Worm (Caenorhabditis elegans) whole organism, L4 larva: ENCODE data around the gene cyp-33D1.

Source experiments
- F10B5.3 ChIP-seq: sonication (generic microtip); optimal IDR thresholded peaks from 2 replicates; lab custom pipeline; 2016; ENCODE audit warnings: mild to moderate bottlenecking, missing genetic modification characterization, missing compliant biosample characterization
- F26F4.8 ChIP-seq: fragments of 200-800 bp; sonication (Bioruptor generic); conservative IDR thresholded peaks from 2 replicates; pipeline ENCODE4 v1.3.6; 2022; ENCODE audit warnings: missing genetic modification characterization, missing compliant biosample characterization
- F37D6.2 ChIP-seq: sonication (generic microtip); optimal IDR thresholded peaks from 2 replicates; lab custom pipeline; 2016; ENCODE audit warnings: mild to moderate bottlenecking, missing genetic modification characterization, missing compliant biosample characterization
- F44E2.7 ChIP-seq: fragments of 200-800 bp; sonication (Bioruptor generic); IDR thresholded peaks from 2 replicates; pipeline ENCODE4 v2.1.2; 2022; ENCODE audit warnings: missing genetic modification characterization, missing compliant biosample characterization
- F49E8.2 ChIP-seq: sonication (generic microtip); optimal IDR thresholded peaks from 2 replicates; lab custom pipeline; 2016; ENCODE audit warnings: missing compliant biosample characterization, mild to moderate bottlenecking, missing genetic modification characterization, borderline replicate concordance
- T20F7.1 ChIP-seq: fragments of 200-800 bp; sonication (Bioruptor generic); optimal IDR thresholded peaks from 2 replicates; lab custom pipeline; 2018; ENCODE audit warnings: mild to moderate bottlenecking, missing genetic modification characterization, missing compliant biosample characterization
- Y5F2A.4 ChIP-seq: fragments of 200-800 bp; sonication (Bioruptor generic); optimal IDR thresholded peaks from 2 replicates; lab custom pipeline; 2018; ENCODE audit warnings: mild to moderate bottlenecking, missing genetic modification characterization, missing compliant biosample characterization
- ZK546.5 ChIP-seq, 2 experiments: sonication (generic microtip); optimal IDR thresholded peaks; 2 replicates each; lab custom pipeline; 2017; ENCODE audit warnings: missing biosample characterization in 2 of 2, missing genetic modification characterization in 2 of 2
- aha-1 ChIP-seq: fragments of 150-350 bp; peaks from one replicate; lab custom pipeline; 2014; ENCODE audit warnings: missing biosample characterization, missing genetic modification characterization
- ceh-32 ChIP-seq: sonication (generic microtip); optimal IDR thresholded peaks from 2 replicates; lab custom pipeline; 2016; ENCODE audit warnings: mild to moderate bottlenecking, missing genetic modification characterization, missing compliant biosample characterization; ENCODE audit not compliant: poor library complexity
- ces-1 ChIP-seq: fragments of 150-350 bp; sonication (generic microtip); optimal IDR thresholded peaks from 4 replicates; lab custom pipeline; 2014; ENCODE audit warnings: missing biosample characterization, missing genetic modification reagents, missing genetic modification characterization
- cey-2 ChIP-seq: sonication (generic microtip); optimal IDR thresholded peaks from 3 replicates; lab custom pipeline; 2017; ENCODE audit warnings: missing genetic modification characterization, mild to moderate bottlenecking, missing compliant biosample characterization, antibody characterized with exemption, borderline replicate concordance; ENCODE audit not compliant: insufficient read depth
- daf-16 ChIP-seq, 3 experiments: sonication (generic microtip); optimal IDR thresholded peaks; 2 replicates each; lab custom pipeline; 2016 to 2017; ENCODE audit warnings: missing genetic modification characterization in 3 of 3, missing genetic modification reagents in 3 of 3, mild to moderate bottlenecking in 2 of 3, missing compliant biosample characterization in 2 of 3, missing biosample characterization in 1 of 3, moderate library complexity in 1 of 3
- dmd-6 ChIP-seq: fragments of 200-800 bp; sonication (Bioruptor generic); IDR thresholded peaks from 2 replicates; pipeline ENCODE4 v1.3.6; 2022; ENCODE audit warnings: missing genetic modification reagents, missing genetic modification characterization, missing compliant biosample characterization
- dmd-9 ChIP-seq: fragments of 200-800 bp; sonication (Bioruptor generic); IDR thresholded peaks from 2 replicates; pipeline ENCODE4 v1.3.6; 2022; ENCODE audit warnings: missing genetic modification reagents, missing genetic modification characterization, missing compliant biosample characterization
- egl-43 ChIP-seq: fragments of 200-800 bp; sonication (Bioruptor generic); IDR thresholded peaks from 2 replicates; pipeline ENCODE4 v1.3.6; 2022; ENCODE audit warnings: missing genetic modification reagents, missing genetic modification characterization, missing compliant biosample characterization
- fos-1 ChIP-seq: fragments of 150-350 bp; optimal IDR thresholded peaks from 2 replicates; lab custom pipeline; 2014; ENCODE audit warnings: missing biosample characterization, missing genetic modification characterization
- gei-8 ChIP-seq: fragments of 200-800 bp; sonication (Bioruptor generic); optimal IDR thresholded peaks from 2 replicates; lab custom pipeline; 2018; ENCODE audit warnings: mild to moderate bottlenecking, missing genetic modification characterization, missing compliant biosample characterization
- hif-1 ChIP-seq, 2 experiments: sonication (generic microtip); optimal IDR thresholded peaks; 2 replicates each; lab custom pipeline; 2016 to 2017; ENCODE audit warnings: missing compliant biosample characterization in 2 of 2, missing genetic modification characterization in 2 of 2, missing genetic modification reagents in 2 of 2, missing genotype in 2 of 2, mild to moderate bottlenecking in 1 of 2
- hlh-11 ChIP-seq: fragments of 200-800 bp; sonication (Bioruptor generic); optimal IDR thresholded peaks from 2 replicates; lab custom pipeline; 2018; ENCODE audit warnings: mild to moderate bottlenecking, missing genetic modification characterization, missing compliant biosample characterization
- lin-1 ChIP-seq: fragments of 200-800 bp; sonication (Bioruptor generic); IDR thresholded peaks from 2 replicates; pipeline ENCODE4 v1.3.6; 2022; ENCODE audit warnings: missing genetic modification reagents, missing genetic modification characterization, missing compliant biosample characterization
- lsy-2 ChIP-seq, 2 experiments: fragments of 150-350 bp in 1 of 2; sonication (generic microtip) in 1 of 2; optimal IDR thresholded peaks; 2 replicates each; lab custom pipeline; 2014 to 2017; ENCODE audit warnings: missing biosample characterization in 2 of 2, missing genetic modification characterization in 2 of 2
- mxl-3 ChIP-seq: fragments of 200-800 bp; sonication (Bioruptor generic); optimal IDR thresholded peaks from 2 replicates; lab custom pipeline; 2018; ENCODE audit warnings: mild to moderate bottlenecking, missing genetic modification characterization, missing compliant biosample characterization
- nhr-102 ChIP-seq: sonication (generic microtip); optimal IDR thresholded peaks from 2 replicates; lab custom pipeline; 2016; ENCODE audit warnings: mild to moderate bottlenecking, missing genetic modification characterization, moderate library complexity, missing compliant biosample characterization
- nhr-11 ChIP-seq: fragments of 150-350 bp; optimal IDR thresholded peaks from 2 replicates; lab custom pipeline; 2014; ENCODE audit warnings: missing biosample characterization, missing genetic modification characterization
- nhr-111 ChIP-seq: fragments of 200-800 bp; sonication (Bioruptor generic); optimal IDR thresholded peaks from 2 replicates; lab custom pipeline; 2018; ENCODE audit warnings: mild to moderate bottlenecking, missing genetic modification characterization, missing compliant biosample characterization
- nhr-25 ChIP-seq: sonication (generic microtip); optimal IDR thresholded peaks from 2 replicates; lab custom pipeline; 2017; ENCODE audit warnings: missing genetic modification characterization, mild to moderate bottlenecking, missing compliant biosample characterization, antibody characterized with exemption, moderate library complexity, borderline replicate concordance; ENCODE audit not compliant: insufficient read depth
- nhr-28 ChIP-seq: fragments of 150-350 bp; optimal IDR thresholded peaks from 2 replicates; lab custom pipeline; 2014; ENCODE audit warnings: missing biosample characterization, missing genetic modification characterization
- nhr-77 ChIP-seq: fragments of 150-350 bp; optimal IDR thresholded peaks from 2 replicates; lab custom pipeline; 2014; ENCODE audit warnings: missing biosample characterization, missing genetic modification characterization
- pha-4 ChIP-seq, 2 experiments: fragments of 150-350 bp in 1 of 2; fragments of 200-800 bp in 1 of 2; sonication (Bioruptor generic) in 1 of 2; IDR thresholded peaks in 1 of 2; optimal IDR thresholded peaks in 1 of 2; 2 replicates each; pipeline versions ENCODE4 v1.3.6 to Lab custom; 2014 to 2022; ENCODE audit warnings: missing genetic modification characterization in 2 of 2, missing genetic modification reagents in 2 of 2, missing biosample characterization in 1 of 2, missing compliant biosample characterization in 1 of 2
- pqm-1 ChIP-seq: sonication (generic microtip); optimal IDR thresholded peaks from 2 replicates; lab custom pipeline; 2017; ENCODE audit warnings: missing biosample characterization, missing genetic modification characterization
- rbr-2 ChIP-seq: sonication (generic microtip); optimal IDR thresholded peaks from 2 replicates; lab custom pipeline; 2016; ENCODE audit warnings: missing genotype, missing genetic modification characterization, missing compliant biosample characterization
- saeg-2 ChIP-seq: fragments of 200-800 bp; sonication (Bioruptor generic); IDR thresholded peaks from 2 replicates; pipeline ENCODE4 v1.3.6; 2022; ENCODE audit warnings: missing genetic modification reagents, missing genetic modification characterization, missing compliant biosample characterization
- set-16 ChIP-seq: fragments of 200-800 bp; sonication (Bioruptor generic); IDR thresholded peaks from 2 replicates; pipeline ENCODE4 v1.3.6; 2022; ENCODE audit warnings: missing genetic modification reagents, missing genetic modification characterization, missing compliant biosample characterization
- snpc-4 ChIP-seq: fragments of 150-350 bp; optimal IDR thresholded peaks from 2 replicates; lab custom pipeline; 2014; ENCODE audit warnings: missing biosample characterization, missing genetic modification characterization
- zag-1 ChIP-seq: fragments of 150-350 bp; optimal IDR thresholded peaks from 2 replicates; lab custom pipeline; 2014; ENCODE audit warnings: missing biosample characterization, missing genetic modification characterization
- zfp-3 ChIP-seq: fragments of 200-800 bp; sonication (Bioruptor generic); conservative IDR thresholded peaks from 2 replicates; pipeline ENCODE4 v1.3.6; 2022; ENCODE audit warnings: missing genetic modification reagents, missing genetic modification characterization, missing compliant biosample characterization
- zip-11 ChIP-seq: fragments of 200-800 bp; sonication (Bioruptor generic); IDR thresholded peaks from 2 replicates; pipeline ENCODE4 v1.3.6; 2022; ENCODE audit warnings: missing genetic modification characterization, missing compliant biosample characterization
- zip-2 ChIP-seq: fragments of 150-350 bp; optimal IDR thresholded peaks from 2 replicates; lab custom pipeline; 2014; ENCODE audit warnings: missing biosample characterization, missing genetic modification characterization
- ztf-7 ChIP-seq: fragments of 150-350 bp; optimal IDR thresholded peaks from 2 replicates; lab custom pipeline; 2014; ENCODE audit warnings: missing biosample characterization, missing genetic modification characterization

The cyp-33D1 gene

ce11 chrV:16162124-16162735, 13.4 kb downstream of the cyp-33D1 start, which contains the start of the genes str-109 and F10A3.11:
TSS of gene str-109 (minus strand) at chrV:16162224.
TSS of gene F10A3.11 (plus strand) at chrV:16162685.
- TF ChIP-seq T20F7.1, result no peak

ce11 chrV:16160087-16160486, 15.6 kb downstream of the cyp-33D1 start:
- TF ChIP-seq F44E2.7 (GFP tag; lab: Robert Waterston, UW), result no peak
- TF ChIP-seq ces-1, result no peak
- TF ChIP-seq dmd-6 (GFP tag; lab: Robert Waterston, UW), result no peak
- TF ChIP-seq nhr-77 (tag; lab: Kevin White, UChicago), result peak; percentile 47
- no peak for TF ChIP-seq nhr-25
- TF ChIP-seq zip-2, result peak; percentile 90
- no peak for TF ChIP-seq fos-1 (tag; lab: Kevin White, UChicago)
- TF ChIP-seq hif-1 (tag; optimal IDR thresholded peaks at IDR 0.05; lab: Kevin White, UChicago), result no peak
- TF ChIP-seq pha-4 (GFP tag; IDR thresholded peaks at IDR 0.05; lab: Robert Waterston, UW), result no peak
- TF ChIP-seq pha-4 (tag; optimal IDR thresholded peaks at IDR 0.05; lab: Kevin White, UChicago), result peak; percentile 19
- no peak for TF ChIP-seq F10B5.3 (tag; lab: Kevin White, UChicago)
- TF ChIP-seq nhr-102 (tag; lab: Kevin White, UChicago), result no peak
- no peak for TF ChIP-seq mxl-3 (GFP tag; lab: Kevin White, UChicago)
- no peak for TF ChIP-seq lsy-2 (tag; optimal IDR thresholded peaks at IDR 0.05; lab: Kevin White, UChicago)
- peak; percentile 30 for TF ChIP-seq ztf-7
- no peak for TF ChIP-seq rbr-2 (tag; lab: Kevin White, UChicago)
- TF ChIP-seq snpc-4 (tag; lab: Kevin White, UChicago), result no peak
- TF ChIP-seq zip-11 (GFP tag; lab: Robert Waterston, UW), result no peak
- TF ChIP-seq set-16 (GFP tag; lab: Robert Waterston, UW), result no peak
- TF ChIP-seq nhr-28 (tag; lab: Kevin White, UChicago), result peak; percentile 37
- no peak for TF ChIP-seq F26F4.8 (GFP tag; lab: Robert Waterston, UW)
- no peak for TF ChIP-seq F49E8.2 (tag; lab: Kevin White, UChicago)
- no peak for TF ChIP-seq egl-43 (GFP tag; lab: Robert Waterston, UW)
- no peak for TF ChIP-seq nhr-111 (GFP tag; lab: Kevin White, UChicago)
- peak; percentile 22 for TF ChIP-seq pqm-1 (tag; lab: Kevin White, UChicago)
- TF ChIP-seq zag-1 (tag; lab: Kevin White, UChicago), result no peak
- no peak for TF ChIP-seq nhr-11 (tag; lab: Kevin White, UChicago)
- TF ChIP-seq daf-16 (GFP tag; optimal IDR thresholded peaks at IDR 0.05; lab: Kevin White, UChicago), result no peak
- TF ChIP-seq daf-16 (tag; optimal IDR thresholded peaks at IDR 0.05; lab: Kevin White, UChicago), result peak; percentile 73
- TF ChIP-seq aha-1 (tag; lab: Kevin White, UChicago), result peak; percentile 46
- TF ChIP-seq lin-1 (GFP tag; lab: Robert Waterston, UW), result no peak
- TF ChIP-seq Y5F2A.4, result no peak
- TF ChIP-seq F37D6.2, result no peak
- TF ChIP-seq saeg-2, result no peak
- TF ChIP-seq ceh-32 (tag; lab: Kevin White, UChicago), result no peak
- TF ChIP-seq gei-8 (GFP tag; lab: Kevin White, UChicago), result no peak
- no peak for TF ChIP-seq zfp-3 (GFP tag; lab: Robert Waterston, UW)
- no peak for TF ChIP-seq ZK546.5 (tag; optimal IDR thresholded peaks at IDR 0.05; lab: Kevin White, UChicago)
- no peak for TF ChIP-seq dmd-9 (GFP tag; lab: Robert Waterston, UW)
- no peak for TF ChIP-seq hlh-11 (tag; lab: Kevin White, UChicago)
- no peak for TF ChIP-seq cey-2 (tag; lab: Kevin White, UChicago)
